Worm (Caenorhabditis elegans) whole organism, mixed stage, embryonic: ENCODE data around the gene emc-6.

ENCODE experiments used
- bed-3 ChIP-seq: fragments of 200-800 bp; sonication (Bioruptor generic); optimal IDR thresholded peaks from 3 replicates; lab custom pipeline; 2018; ENCODE audit warnings: mild to moderate bottlenecking, missing genetic modification characterization, moderate library complexity, missing compliant biosample characterization
- blmp-1 ChIP-seq: fragments of 150-350 bp; optimal IDR thresholded peaks from 2 replicates; lab custom pipeline; 2014; ENCODE audit warnings: missing biosample characterization, missing genetic modification characterization
- ceh-39 ChIP-seq: fragments of 150-350 bp; optimal IDR thresholded peaks from 2 replicates; lab custom pipeline; 2014; ENCODE audit warnings: missing biosample characterization, missing genetic modification characterization
- ceh-43 ChIP-seq: fragments of 200-800 bp; sonication (Bioruptor generic); optimal IDR thresholded peaks from 2 replicates; lab custom pipeline; 2018; ENCODE audit warnings: mild to moderate bottlenecking, missing genetic modification characterization, moderate library complexity, missing compliant biosample characterization
- ces-1 ChIP-seq: fragments of 150-350 bp; optimal IDR thresholded peaks from 2 replicates; lab custom pipeline; 2014; ENCODE audit warnings: missing biosample characterization, missing genetic modification reagents, missing genetic modification characterization
- cnd-1 ChIP-seq: fragments of 200-800 bp; sonication (Bioruptor generic); optimal IDR thresholded peaks from 2 replicates; lab custom pipeline; 2018; ENCODE audit warnings: mild to moderate bottlenecking, missing genetic modification characterization, missing compliant biosample characterization
- drap-1 ChIP-seq: fragments of 200-800 bp; sonication (Bioruptor generic); optimal IDR thresholded peaks from 3 replicates; lab custom pipeline; 2018; ENCODE audit warnings: mild to moderate bottlenecking, missing genetic modification characterization, missing compliant biosample characterization
- elt-1 ChIP-seq: sonication (generic microtip); optimal IDR thresholded peaks from 2 replicates; lab custom pipeline; 2017; ENCODE audit warnings: missing genetic modification characterization, mild to moderate bottlenecking, missing compliant biosample characterization, antibody characterized with exemption, moderate library complexity, borderline replicate concordance; ENCODE audit not compliant: insufficient read depth
- elt-3 ChIP-seq: fragments of 150-350 bp; optimal IDR thresholded peaks from 2 replicates; lab custom pipeline; 2014; ENCODE audit warnings: missing biosample characterization, missing genetic modification characterization
- flh-1 ChIP-seq: fragments of 200-800 bp; sonication (Bioruptor generic); optimal IDR thresholded peaks from 2 replicates; lab custom pipeline; 2018; ENCODE audit warnings: mild to moderate bottlenecking, missing genetic modification characterization, moderate library complexity, missing compliant biosample characterization
- ham-2 ChIP-seq: fragments of 200-800 bp; sonication (Bioruptor generic); optimal IDR thresholded peaks from 2 replicates; lab custom pipeline; 2018; ENCODE audit warnings: mild to moderate bottlenecking, missing genetic modification characterization, missing compliant biosample characterization
- lin-13 ChIP-seq: fragments of 150-350 bp; optimal IDR thresholded peaks from 2 replicates; lab custom pipeline; 2014; ENCODE audit warnings: missing biosample characterization, missing genetic modification characterization
- lin-32 ChIP-seq: fragments of 200-800 bp; sonication (Bioruptor generic); optimal IDR thresholded peaks from 2 replicates; lab custom pipeline; 2018; ENCODE audit warnings: mild to moderate bottlenecking, missing genetic modification characterization, missing compliant biosample characterization
- lsy-2 ChIP-seq: fragments of 150-350 bp; optimal IDR thresholded peaks from 2 replicates; lab custom pipeline; 2014; ENCODE audit warnings: missing biosample characterization, missing genetic modification characterization
- mab-5 ChIP-seq: fragments of 150-350 bp; optimal IDR thresholded peaks from 2 replicates; lab custom pipeline; 2014; ENCODE audit warnings: missing biosample characterization, missing genetic modification characterization
- mep-1 ChIP-seq: fragments of 150-350 bp; optimal IDR thresholded peaks from 2 replicates; lab custom pipeline; 2017; ENCODE audit warnings: missing biosample characterization, missing genetic modification reagents, missing genetic modification characterization, inconsistent platforms
- mls-2 ChIP-seq: sonication (generic microtip); optimal IDR thresholded peaks from 2 replicates; lab custom pipeline; 2016; ENCODE audit warnings: mild to moderate bottlenecking, missing genetic modification characterization, moderate library complexity, missing compliant biosample characterization
- nhr-12 ChIP-seq: fragments of 150-350 bp; optimal IDR thresholded peaks from 2 replicates; lab custom pipeline; 2014; ENCODE audit warnings: missing biosample characterization, missing genetic modification characterization
- nhr-2 ChIP-seq: fragments of 150-350 bp; optimal IDR thresholded peaks from 2 replicates; lab custom pipeline; 2014; ENCODE audit warnings: missing biosample characterization, missing genetic modification characterization
- nhr-237 ChIP-seq: fragments of 150-350 bp; optimal IDR thresholded peaks from 2 replicates; lab custom pipeline; 2014; ENCODE audit warnings: missing biosample characterization, missing genetic modification characterization
- nhr-28 ChIP-seq: fragments of 150-350 bp; optimal IDR thresholded peaks from 2 replicates; lab custom pipeline; 2014; ENCODE audit warnings: missing biosample characterization, missing genetic modification characterization
- pha-4 ChIP-seq: fragments of 150-350 bp; optimal IDR thresholded peaks from 2 replicates; lab custom pipeline; 2018; ENCODE audit warnings: missing biosample characterization, missing genetic modification reagents, missing genetic modification characterization
- sem-2 ChIP-seq: fragments of 200-800 bp; sonication (Bioruptor generic); optimal IDR thresholded peaks from 2 replicates; lab custom pipeline; 2018; ENCODE audit warnings: mild to moderate bottlenecking, missing genetic modification characterization, missing compliant biosample characterization
- snpc-4 ChIP-seq: fragments of 150-350 bp; optimal IDR thresholded peaks from 2 replicates; lab custom pipeline; 2014; ENCODE audit warnings: missing biosample characterization, missing genetic modification characterization
- sptf-1 ChIP-seq: sonication (generic microtip); optimal IDR thresholded peaks from 2 replicates; lab custom pipeline; 2017; ENCODE audit warnings: mild to moderate bottlenecking, missing genetic modification characterization, moderate library complexity, missing compliant biosample characterization
- tbx-8 ChIP-seq: fragments of 200-800 bp; sonication (Bioruptor generic); optimal IDR thresholded peaks from 2 replicates; lab custom pipeline; 2018; ENCODE audit warnings: mild to moderate bottlenecking, missing genetic modification characterization, moderate library complexity, missing compliant biosample characterization
- unc-120 ChIP-seq: sonication (generic microtip); optimal IDR thresholded peaks from 2 replicates; lab custom pipeline; 2017; ENCODE audit warnings: missing genetic modification characterization, missing compliant biosample characterization; ENCODE audit not compliant: poor library complexity, severe bottlenecking
- unc-39 ChIP-seq: fragments of 150-350 bp; optimal IDR thresholded peaks from 2 replicates; lab custom pipeline; 2014; ENCODE audit warnings: missing biosample characterization, missing genetic modification characterization
- unc-62 ChIP-seq: fragments of 150-350 bp; optimal IDR thresholded peaks from 2 replicates; lab custom pipeline; 2014; ENCODE audit warnings: missing biosample characterization, missing genetic modification reagents, missing genetic modification characterization
- zip-8 ChIP-seq: fragments of 150-350 bp; optimal IDR thresholded peaks from 2 replicates; lab custom pipeline; 2014; ENCODE audit warnings: missing biosample characterization, missing genetic modification characterization
- ztf-11 ChIP-seq: fragments of 150-350 bp; optimal IDR thresholded peaks from 2 replicates; lab custom pipeline; 2014; ENCODE audit warnings: missing biosample characterization, missing genetic modification characterization

The emc-6 gene

ce11 chrIV:7712252-7712651 lies 2.7 kb upstream of the emc-6 start:
- TF ChIP-seq nhr-237 (no peak), sptf-1 (no peak), zip-8 (tag; lab: Kevin White, UChicago) (no peak), drap-1 (GFP tag; lab: Kevin White, UChicago) (no peak), unc-120 (tag; lab: Kevin White, UChicago) (no peak), nhr-28 (tag; lab: Kevin White, UChicago) (no peak), unc-62 (GFP tag; lab: Kevin White, UChicago) (no peak), nhr-2 (tag; lab: Kevin White, UChicago) (no peak), tbx-8 (GFP tag; lab: Kevin White, UChicago) (no peak)

DNA sequence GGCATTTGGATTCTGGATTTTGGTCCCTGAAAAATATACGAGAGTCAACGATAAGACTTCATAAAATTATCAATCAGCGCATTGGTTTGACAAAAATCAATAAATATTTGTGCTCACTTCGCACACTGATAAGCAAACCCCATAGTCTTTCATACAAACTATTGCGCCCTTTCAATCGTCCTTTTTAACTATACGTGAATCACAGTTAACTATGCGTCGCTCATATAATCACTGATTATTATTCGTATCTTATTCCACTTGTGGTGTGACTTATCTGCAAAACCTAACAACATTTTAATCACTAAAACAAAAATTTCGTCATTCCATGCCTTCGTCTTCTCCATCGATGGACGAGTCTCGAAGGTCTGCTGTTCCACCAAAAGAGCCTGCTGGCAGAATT lies 1.3 kb upstream of the emc-6 start, which contains the start of gene nhr-8:
Gene nhr-8 (plus strand): TSS at position 160 of the 400 bp plus-strand sequence.
- no peak for TF ChIP-seq bed-3
- TF ChIP-seq unc-39 (tag; lab: Kevin White, UChicago): no peak
- TF ChIP-seq lin-32 (GFP tag; lab: Kevin White, UChicago): no peak
- no peak for TF ChIP-seq elt-3 (tag; lab: Kevin White, UChicago)
- no peak for TF ChIP-seq mep-1 (tag; lab: Kevin White, UChicago)
- TF ChIP-seq sptf-1: no peak
- no peak for TF ChIP-seq zip-8 (tag; lab: Kevin White, UChicago)
- no peak for TF ChIP-seq lin-13
- no peak for TF ChIP-seq tbx-8 (GFP tag; lab: Kevin White, UChicago)
- no peak for TF ChIP-seq unc-62 (GFP tag; lab: Kevin White, UChicago)
- TF ChIP-seq drap-1 (GFP tag; lab: Kevin White, UChicago): no peak
- TF ChIP-seq sem-2 (GFP tag; lab: Kevin White, UChicago): no peak
- TF ChIP-seq ceh-39 (tag; lab: Kevin White, UChicago): no peak
- TF ChIP-seq mab-5: no peak
- TF ChIP-seq snpc-4: no peak
- no peak for TF ChIP-seq ces-1
- TF ChIP-seq ztf-11 (tag; lab: Kevin White, UChicago): no peak
- no peak for TF ChIP-seq mls-2 (tag; lab: Kevin White, UChicago)
- no peak for TF ChIP-seq unc-120 (tag; lab: Kevin White, UChicago)
- no peak for TF ChIP-seq blmp-1 (tag; lab: Kevin White, UChicago)

DNA sequence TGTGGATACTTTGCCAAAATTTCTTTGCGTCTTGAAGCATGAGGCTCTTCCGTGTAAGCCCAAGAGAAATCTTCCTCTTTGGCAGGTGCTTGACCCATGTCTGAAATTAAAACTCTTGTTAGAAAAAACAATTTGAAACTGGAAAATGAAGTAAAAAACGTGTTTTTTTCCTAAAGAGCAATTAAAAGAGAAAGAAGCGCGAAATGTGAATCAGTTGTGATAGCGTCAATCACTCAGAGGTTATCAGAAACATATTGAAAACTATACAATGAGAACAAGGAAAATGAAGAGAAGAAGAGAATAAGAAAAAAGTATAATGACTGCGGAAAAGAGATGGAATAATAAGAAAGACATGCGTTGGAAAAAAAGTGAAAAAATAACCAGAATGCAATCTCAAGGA lies 2.7 kb downstream of the emc-6 start, which contains the start of gene F33D4.4:
Gene F33D4.4 (minus strand): TSS at position 101 of the 400 bp plus-strand sequence.
- no peak for TF ChIP-seq drap-1 (GFP tag; lab: Kevin White, UChicago)
- TF ChIP-seq elt-1: no peak
- no peak for TF ChIP-seq ces-1
- no peak for TF ChIP-seq nhr-237
- no peak for TF ChIP-seq lsy-2
- TF ChIP-seq pha-4 (tag; lab: Kevin White, UChicago): no peak
- no peak for TF ChIP-seq snpc-4

DNA sequence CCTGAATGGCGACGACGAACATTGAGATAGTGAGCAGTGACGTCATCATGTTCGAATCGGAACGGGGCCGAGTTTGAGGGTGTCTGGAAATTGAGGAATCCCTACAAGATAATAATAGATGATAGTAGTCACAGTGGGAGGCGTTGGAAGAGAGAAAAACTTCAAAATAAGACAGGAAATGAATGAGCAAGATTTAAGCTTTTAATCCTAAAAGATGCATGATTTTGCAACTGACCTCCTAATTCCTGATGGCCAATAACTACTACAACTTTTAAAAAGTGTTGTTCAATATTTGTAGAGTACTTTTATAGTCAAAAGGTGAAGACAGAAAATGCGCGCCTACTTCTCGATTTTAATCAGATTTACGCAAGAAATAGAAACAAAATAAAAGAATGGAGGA lies 11.2 kb downstream of the emc-6 start, which contains the start of gene flp-13:
Gene flp-13 (minus strand): TSS at position 101 of the 400 bp plus-strand sequence.
- TF ChIP-seq ces-1 (no peak), blmp-1 (tag; lab: Kevin White, UChicago) (no peak), mep-1 (tag; lab: Kevin White, UChicago) (no peak), flh-1 (no peak), ham-2 (no peak), ceh-43 (GFP tag; lab: Kevin White, UChicago) (no peak), nhr-2 (tag; lab: Kevin White, UChicago) (no peak), nhr-237 (no peak), unc-120 (tag; lab: Kevin White, UChicago) (no peak), elt-3 (tag; lab: Kevin White, UChicago) (no peak), mls-2 (tag; lab: Kevin White, UChicago) (no peak), mab-5 (no peak), drap-1 (GFP tag; lab: Kevin White, UChicago) (no peak), nhr-28 (tag; lab: Kevin White, UChicago) (no peak), tbx-8 (GFP tag; lab: Kevin White, UChicago) (no peak), nhr-12 (tag; lab: Kevin White, UChicago) (no peak), cnd-1 (no peak), unc-62 (GFP tag; lab: Kevin White, UChicago) (no peak), ztf-11 (tag; lab: Kevin White, UChicago) (no peak), sptf-1 (no peak)

DNA sequence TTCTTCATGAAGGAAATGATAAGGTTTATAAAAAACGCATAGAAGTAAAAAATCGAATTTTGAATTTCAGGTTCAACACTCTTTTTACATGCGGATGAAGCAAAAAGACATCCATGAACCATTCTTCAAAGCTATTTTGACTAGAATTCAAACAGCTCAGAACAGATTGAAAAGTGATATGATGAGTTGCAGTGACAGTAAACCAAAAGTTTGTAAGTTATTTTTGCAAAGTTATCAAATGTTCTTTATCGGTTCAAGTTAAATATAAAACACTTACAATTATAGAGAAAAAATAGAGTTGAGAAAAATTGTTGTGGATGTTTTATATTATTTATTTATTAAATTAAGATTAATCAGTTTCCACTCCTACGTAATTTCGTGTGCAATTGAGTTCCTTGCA lies 17.1 kb downstream of the emc-6 start:
- TF ChIP-seq elt-1 (no peak), cnd-1 (no peak), sptf-1 (no peak), elt-3 (tag; lab: Kevin White, UChicago) (no peak)
